Worm (Caenorhabditis elegans) whole organism, young adult: ENCODE results near the gene srbc-20.
"Not testable (repeated sequence)": the region's sequence is repeated elsewhere in the genome, so short reads cannot be mapped to it uniquely, and the experiment has no call there.

ENCODE experiments used
- B0035.1 ChIP-seq: sonication (generic microtip); optimal IDR thresholded peaks from 2 replicates; lab custom pipeline; 2016; ENCODE audit warnings: missing genetic modification characterization, mild to moderate bottlenecking, missing compliant biosample characterization, missing genotype, missing genetic modification reagents
- C06A6.2 ChIP-seq: fragments of 200-800 bp; sonication (Bioruptor generic); conservative IDR thresholded peaks from 2 replicates; pipeline ENCODE4 v1.3.6; 2022; ENCODE audit warnings: missing genetic modification characterization, missing compliant biosample characterization
- C17E4.6 ChIP-seq: fragments of 200-800 bp; sonication (Bioruptor generic); IDR thresholded peaks from 2 replicates; pipeline ENCODE4 v1.3.6; 2022; ENCODE audit warnings: missing genetic modification reagents, missing genetic modification characterization, missing compliant biosample characterization
- Y56A3A.18 ChIP-seq: fragments of 200-800 bp; sonication (Bioruptor generic); IDR thresholded peaks from 2 replicates; pipeline ENCODE4 v1.3.6; 2022; ENCODE audit warnings: missing genetic modification reagents, missing genetic modification characterization, missing compliant biosample characterization
- Y79H2A.3 ChIP-seq: fragments of 200-800 bp; sonication (Bioruptor generic); conservative IDR thresholded peaks from 2 replicates; pipeline ENCODE4 v1.3.6; 2022; ENCODE audit warnings: missing genetic modification reagents, missing genetic modification characterization, missing compliant biosample characterization
- Y95B8A.8 ChIP-seq: fragments of 200-800 bp; sonication (Bioruptor generic); IDR thresholded peaks from 2 replicates; pipeline ENCODE4 v1.3.6; 2022; ENCODE audit warnings: missing genetic modification reagents, missing genetic modification characterization, missing compliant biosample characterization
- aptf-2 ChIP-seq: fragments of 200-800 bp; sonication (Bioruptor generic); conservative IDR thresholded peaks from 2 replicates; pipeline ENCODE4 v1.3.6; 2022; ENCODE audit warnings: missing genetic modification reagents, missing genetic modification characterization, missing compliant biosample characterization
- aptf-3 ChIP-seq: fragments of 200-800 bp; sonication (Bioruptor generic); IDR thresholded peaks from 2 replicates; pipeline ENCODE4 v1.3.6; 2022; ENCODE audit warnings: missing genetic modification characterization, missing compliant biosample characterization
- atf-7 ChIP-seq: sonication (generic microtip); optimal IDR thresholded peaks from 2 replicates; lab custom pipeline; 2017; ENCODE audit warnings: mild to moderate bottlenecking, missing genetic modification characterization, missing compliant biosample characterization
- athp-1 ChIP-seq: sonication (generic microtip); optimal IDR thresholded peaks from 2 replicates; lab custom pipeline; 2017; ENCODE audit warnings: mild to moderate bottlenecking, missing genetic modification characterization, missing compliant biosample characterization
- attf-5 ChIP-seq: fragments of 200-800 bp; sonication (Bioruptor generic); optimal IDR thresholded peaks from 2 replicates; lab custom pipeline; 2018; ENCODE audit warnings: mild to moderate bottlenecking, missing genetic modification characterization, missing compliant biosample characterization
- bed-1 ChIP-seq: fragments of 200-800 bp; sonication (Bioruptor generic); IDR thresholded peaks from 2 replicates; pipeline ENCODE4 v1.3.6; 2022; ENCODE audit warnings: missing genetic modification reagents, missing genetic modification characterization, missing compliant biosample characterization
- ccch-3 ChIP-seq: fragments of 200-800 bp; sonication (Bioruptor generic); optimal IDR thresholded peaks from 2 replicates; lab custom pipeline; 2018; ENCODE audit warnings: mild to moderate bottlenecking, missing genetic modification characterization, missing compliant biosample characterization
- cebp-2 ChIP-seq: fragments of 200-800 bp; sonication (Bioruptor generic); IDR thresholded peaks from 2 replicates; pipeline ENCODE4 v1.3.6; 2022; ENCODE audit warnings: missing genetic modification characterization, missing compliant biosample characterization
- ceh-100 ChIP-seq: fragments of 200-800 bp; sonication (Bioruptor generic); IDR thresholded peaks from 2 replicates; pipeline ENCODE4 v1.3.6; 2022; ENCODE audit warnings: missing genetic modification reagents, missing genetic modification characterization, missing compliant biosample characterization
- ceh-79 ChIP-seq: sonication (generic microtip); optimal IDR thresholded peaks from 2 replicates; lab custom pipeline; 2017; ENCODE audit warnings: mild to moderate bottlenecking, missing genetic modification characterization, missing compliant biosample characterization
- die-1 ChIP-seq: sonication (generic microtip); optimal IDR thresholded peaks from 2 replicates; lab custom pipeline; 2016; ENCODE audit warnings: missing genotype, mild to moderate bottlenecking, missing genetic modification characterization, missing compliant biosample characterization
- egl-18 ChIP-seq: fragments of 200-800 bp; sonication (Bioruptor generic); IDR thresholded peaks from 2 replicates; pipeline ENCODE4 v1.3.6; 2022; ENCODE audit warnings: missing genetic modification reagents, missing genetic modification characterization, missing compliant biosample characterization
- hsf-1 ChIP-seq: fragments of 200-800 bp; sonication (Bioruptor generic); IDR thresholded peaks from 2 replicates; pipeline ENCODE4 v1.3.6; 2022; ENCODE audit warnings: missing genetic modification reagents, missing genetic modification characterization, missing compliant biosample characterization
- lag-1 ChIP-seq: fragments of 200-800 bp; sonication (Bioruptor generic); IDR thresholded peaks from 2 replicates; pipeline ENCODE4 v1.3.6; 2022; ENCODE audit warnings: missing genetic modification reagents, missing genetic modification characterization, missing compliant biosample characterization
- let-607 ChIP-seq, 2 experiments: fragments of 200-800 bp in 1 of 2; sonication (Bioruptor generic) in 1 of 2; sonication (generic microtip) in 1 of 2; optimal IDR thresholded peaks; 2 replicates each; lab custom pipeline; 2016 to 2018; ENCODE audit warnings: mild to moderate bottlenecking in 2 of 2, missing compliant biosample characterization in 2 of 2, missing genetic modification characterization in 2 of 2, moderate library complexity in 2 of 2, missing genotype in 1 of 2
- lin-26 ChIP-seq: fragments of 200-800 bp; sonication (Bioruptor generic); IDR thresholded peaks from 2 replicates; pipeline ENCODE4 v1.3.6; 2022; ENCODE audit warnings: missing genetic modification reagents, missing genetic modification characterization, missing compliant biosample characterization
- lir-1 ChIP-seq: fragments of 200-800 bp; sonication (Bioruptor generic); conservative IDR thresholded peaks from 2 replicates; pipeline ENCODE4 v1.3.6; 2022; ENCODE audit warnings: missing genetic modification reagents, missing genetic modification characterization, missing compliant biosample characterization
- madf-3 ChIP-seq: fragments of 200-800 bp; sonication (Bioruptor generic); IDR thresholded peaks from 2 replicates; pipeline ENCODE4 v1.3.6; 2022; ENCODE audit warnings: missing genetic modification reagents, missing genetic modification characterization, missing compliant biosample characterization
- madf-8 ChIP-seq: fragments of 200-800 bp; sonication (Bioruptor generic); conservative IDR thresholded peaks from 2 replicates; pipeline ENCODE4 v1.3.6; 2022; ENCODE audit warnings: missing genetic modification reagents, missing genetic modification characterization, missing compliant biosample characterization
- nfyb-1 ChIP-seq: fragments of 200-800 bp; sonication (Bioruptor generic); IDR thresholded peaks from 2 replicates; pipeline ENCODE4 v1.3.6; 2022; ENCODE audit warnings: missing genetic modification reagents, missing genetic modification characterization, missing compliant biosample characterization
- nhr-80 ChIP-seq: sonication (generic microtip); optimal IDR thresholded peaks from 2 replicates; lab custom pipeline; 2016; ENCODE audit warnings: missing genetic modification characterization, missing compliant biosample characterization
- pbrm-1 ChIP-seq: fragments of 200-800 bp; sonication (Bioruptor generic); IDR thresholded peaks from 2 replicates; pipeline ENCODE4 v1.3.6; 2022; ENCODE audit warnings: missing genetic modification reagents, missing genetic modification characterization, missing compliant biosample characterization
- pha-4 ChIP-seq: fragments of 150-350 bp; sonication (generic microtip); optimal IDR thresholded peaks from 2 replicates; lab custom pipeline; 2014; ENCODE audit warnings: missing biosample characterization, missing genetic modification reagents, missing genetic modification characterization
- rec-8 ChIP-seq, 2 experiments: sonication (generic microtip); optimal IDR thresholded peaks; 2 replicates each; lab custom pipeline; 2016; ENCODE audit warnings: mild to moderate bottlenecking in 2 of 2, missing genetic modification characterization in 2 of 2, missing genetic modification reagents in 2 of 2, missing genotype in 2 of 2, missing biosample characterization in 1 of 2, missing compliant biosample characterization in 1 of 2, moderate library complexity in 1 of 2
- snpc-4 ChIP-seq, 5 experiments: fragments of 150-350 bp in 1 of 5; sonication (generic microtip) in 4 of 5; optimal IDR thresholded peaks; 2 replicates each; lab custom pipeline; 2014 to 2018; ENCODE audit warnings: missing genetic modification characterization in 5 of 5, missing biosample characterization in 3 of 5, antibody characterized with exemption in 2 of 5, mild to moderate bottlenecking in 2 of 5, missing compliant biosample characterization in 2 of 5, missing genotype in 2 of 5, moderate library complexity in 2 of 5, missing genetic modification reagents in 1 of 5
- tlf-1 ChIP-seq: fragments of 200-800 bp; sonication (Bioruptor generic); optimal IDR thresholded peaks from 2 replicates; lab custom pipeline; 2018; ENCODE audit warnings: mild to moderate bottlenecking, missing genetic modification characterization, missing compliant biosample characterization
- xnd-1 ChIP-seq: sonication (generic microtip); optimal IDR thresholded peaks from 2 replicates; lab custom pipeline; 2016; ENCODE audit warnings: missing genotype, missing genetic modification reagents, missing genetic modification characterization, missing compliant biosample characterization
- ztf-26 ChIP-seq: sonication (generic microtip); optimal IDR thresholded peaks from 2 replicates; lab custom pipeline; 2017; ENCODE audit warnings: missing genetic modification characterization, missing compliant biosample characterization

The srbc-20 gene

ce11 chrV:2137010-2137409, 9.9 kb upstream of the srbc-20 start:
- TF ChIP-seq let-607 (tag; optimal IDR thresholded peaks at IDR 0.05; lab: Kevin White, UChicago): no peak
- TF ChIP-seq nhr-80 (tag; lab: Kevin White, UChicago): peak; percentile 53
- TF ChIP-seq, all 124 proteins: peak for 1

DNA sequence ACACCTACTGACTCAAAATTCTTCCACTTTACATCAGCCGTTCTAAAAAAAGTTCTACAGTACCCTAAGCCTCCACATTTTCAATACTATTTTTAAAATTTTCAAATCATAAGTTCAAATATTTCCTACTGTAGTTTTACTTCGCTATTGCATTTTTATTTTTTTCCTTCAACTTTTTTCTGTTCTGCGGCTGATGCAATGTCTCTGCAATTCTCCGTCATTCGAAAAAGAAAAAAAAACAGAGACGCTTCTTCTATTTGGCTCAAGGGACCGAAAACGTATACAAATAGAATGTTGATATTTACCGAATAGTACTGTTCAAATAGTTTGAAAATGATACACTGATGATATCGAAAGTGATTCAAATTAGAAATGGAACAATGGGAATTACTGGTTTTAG, 8.6 kb upstream of the srbc-20 start:
- TF ChIP-seq C17E4.6 (GFP tag; lab: Robert Waterston, UW): no peak
- TF ChIP-seq aptf-3 (GFP tag; lab: Robert Waterston, UW): no peak
- no peak for TF ChIP-seq xnd-1
- no peak for TF ChIP-seq Y79H2A.3 (GFP tag; lab: Robert Waterston, UW)
- no peak for TF ChIP-seq pha-4 (tag; lab: Kevin White, UChicago)
- TF ChIP-seq cebp-2 (GFP tag; lab: Robert Waterston, UW): no peak
- TF ChIP-seq B0035.1 (tag; lab: Kevin White, UChicago): no peak
- no peak for TF ChIP-seq atf-7 (tag; lab: Kevin White, UChicago)
- no peak for TF ChIP-seq nfyb-1
- no peak for TF ChIP-seq tlf-1 (GFP tag; lab: Kevin White, UChicago)
- no peak for TF ChIP-seq athp-1
- TF ChIP-seq Y56A3A.18 (GFP tag; lab: Robert Waterston, UW): no peak
- TF ChIP-seq ccch-3 (GFP tag; lab: Kevin White, UChicago): no peak

ce11 chrV:2139918-2140317, 7.0 kb upstream of the srbc-20 start, which contains the start of gene F22F7.7:
TSS of gene F22F7.7 (minus strand) at chrV:2140042.
- TF ChIP-seq aptf-2 (GFP tag; lab: Robert Waterston, UW): no peak
- no peak for TF ChIP-seq lag-1 (GFP tag; lab: Robert Waterston, UW)
- TF ChIP-seq egl-18: no peak
- no peak for TF ChIP-seq die-1 (tag; lab: Kevin White, UChicago)
- TF ChIP-seq attf-5: no peak
- no peak for TF ChIP-seq rec-8 (tag; optimal IDR thresholded peaks at IDR 0.05; lab: Kevin White, UChicago)
- no peak for TF ChIP-seq madf-3 (GFP tag; lab: Robert Waterston, UW)
- no peak for TF ChIP-seq nfyb-1
- TF ChIP-seq Y56A3A.18 (GFP tag; lab: Robert Waterston, UW): no peak
- TF ChIP-seq pbrm-1 (GFP tag; lab: Robert Waterston, UW): no peak
- TF ChIP-seq madf-8: no peak
- no peak for TF ChIP-seq ztf-26 (tag; lab: Kevin White, UChicago)
- TF ChIP-seq ceh-100 (GFP tag; lab: Robert Waterston, UW): no peak
- TF ChIP-seq Y95B8A.8 (GFP tag; lab: Robert Waterston, UW): no peak
- no peak for TF ChIP-seq bed-1
- no peak for TF ChIP-seq C06A6.2 (GFP tag; lab: Robert Waterston, UW)
- no peak for TF ChIP-seq lir-1
- TF ChIP-seq snpc-4 (GFP tag; optimal IDR thresholded peaks at IDR 0.05; lab: Kevin White, UChicago): no peak
- no peak for TF ChIP-seq snpc-4 (tag; optimal IDR thresholded peaks at IDR 0.05; lab: Kevin White, UChicago)
- no peak for TF ChIP-seq ceh-79
- TF ChIP-seq lin-26 (GFP tag; lab: Robert Waterston, UW): no peak

DNA sequence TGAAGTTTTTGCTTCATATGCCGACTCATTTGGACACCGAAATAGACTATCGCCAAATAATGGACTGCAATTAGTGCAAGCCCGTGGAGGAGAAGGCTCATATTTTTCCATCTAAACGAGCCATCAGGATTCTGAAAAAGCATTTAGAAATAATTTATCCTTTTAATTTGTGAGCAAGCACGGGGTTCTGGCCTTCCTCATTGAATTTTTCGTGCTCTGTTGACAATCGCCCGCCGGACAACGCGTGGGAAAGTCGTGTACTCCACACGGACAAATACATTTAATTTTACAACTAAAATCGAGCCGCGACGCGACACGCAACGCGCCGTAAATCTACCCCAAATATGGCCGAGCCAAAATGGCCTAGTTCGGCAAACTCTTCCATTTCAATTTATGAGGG, 2.5 kb upstream of the srbc-20 start, which contains the start of gene F22F7.12:
F22F7.12 (minus strand) TSS at position 101 of the 400 bp plus-strand sequence.
- not testable (repeated sequence) for TF ChIP-seq lir-1; lag-1 (GFP tag; lab: Robert Waterston, UW); hsf-1
